Fruit fly (Drosophila melanogaster) whole organism, embryonic: ENCODE results near the gene Vajk1.

Experiments
- Antp ChIP-seq: fragments of 200-800 bp; sonication (Bioruptor generic); optimal IDR thresholded peaks from 3 replicates; lab custom pipeline; 2016; ENCODE audit warnings: missing biosample characterization, missing genetic modification characterization
- B-H2 ChIP-seq: fragments of 200-800 bp; sonication (Bioruptor generic); optimal IDR thresholded peaks from 2 replicates; lab custom pipeline; 2018; ENCODE audit warnings: missing biosample characterization, mild to moderate bottlenecking, missing genetic modification characterization
- CG10147 ChIP-seq: fragments of 200-800 bp; sonication (Bioruptor generic); optimal IDR thresholded peaks from 2 replicates; lab custom pipeline; 2019; ENCODE audit warnings: missing biosample characterization, mild to moderate bottlenecking, missing genetic modification characterization, moderate library complexity
- CG11695 ChIP-seq: fragments of 200-800 bp; sonication (Bioruptor generic); IDR thresholded peaks from 3 replicates; pipeline ENCODE4 v1.3.6; 2022; ENCODE audit warnings: missing biosample characterization, missing genetic modification characterization
- CG11723 ChIP-seq: fragments of 200-800 bp; sonication (Bioruptor generic); optimal IDR thresholded peaks from 2 replicates; lab custom pipeline; 2017; ENCODE audit warnings: missing biosample characterization, mild to moderate bottlenecking, missing genetic modification characterization
- CG12236 ChIP-seq: fragments of 200-800 bp; sonication (Bioruptor generic); optimal IDR thresholded peaks from 2 replicates; lab custom pipeline; 2016; ENCODE audit warnings: missing biosample characterization, missing genetic modification characterization
- CG12659 ChIP-seq: fragments of 200-800 bp; sonication (Bioruptor generic); optimal IDR thresholded peaks from 3 replicates; lab custom pipeline; 2017; ENCODE audit warnings: mild to moderate bottlenecking, missing biosample characterization, missing genetic modification reagents, missing genetic modification characterization
- CG15479 ChIP-seq: fragments of 200-800 bp; sonication (Bioruptor generic); optimal IDR thresholded peaks from 3 replicates; lab custom pipeline; 2019; ENCODE audit warnings: missing biosample characterization, mild to moderate bottlenecking, missing genetic modification characterization, moderate library complexity
- CG17385 ChIP-seq: fragments of 200-800 bp; sonication (Bioruptor generic); optimal IDR thresholded peaks from 3 replicates; lab custom pipeline; 2018; ENCODE audit warnings: missing biosample characterization, mild to moderate bottlenecking, missing genetic modification characterization
- CG18476 ChIP-seq: fragments of 200-800 bp; sonication (Bioruptor generic); optimal IDR thresholded peaks from 2 replicates; lab custom pipeline; 2016; ENCODE audit warnings: missing biosample characterization, mild to moderate bottlenecking, missing genetic modification characterization
- CG18599 ChIP-seq: fragments of 200-800 bp; sonication (Bioruptor generic); optimal IDR thresholded peaks from 3 replicates; lab custom pipeline; 2017; ENCODE audit warnings: missing biosample characterization, missing genetic modification characterization, mild to moderate bottlenecking, moderate library complexity, missing genetic modification reagents
- CG2889 ChIP-seq: fragments of 200-800 bp; sonication (Bioruptor generic); IDR thresholded peaks from 3 replicates; pipeline ENCODE4 v1.3.6; 2022; ENCODE audit warnings: missing biosample characterization, missing genetic modification characterization
- CG30020 ChIP-seq: fragments of 200-800 bp; optimal IDR thresholded peaks from 2 replicates; lab custom pipeline; 2019; ENCODE audit warnings: missing biosample characterization, mild to moderate bottlenecking, missing genetic modification characterization, moderate library complexity
- CG31365 ChIP-seq: fragments of 200-800 bp; sonication (Bioruptor generic); optimal IDR thresholded peaks from 2 replicates; lab custom pipeline; 2018; ENCODE audit warnings: missing biosample characterization, mild to moderate bottlenecking, missing genetic modification characterization
- CG3281 ChIP-seq: fragments of 200-800 bp; sonication (Bioruptor generic); optimal IDR thresholded peaks from 3 replicates; lab custom pipeline; 2017; ENCODE audit warnings: missing biosample characterization, mild to moderate bottlenecking, missing genetic modification characterization
- CG6175 ChIP-seq: fragments of 200-800 bp; sonication (Bioruptor generic); IDR thresholded peaks from 3 replicates; pipeline ENCODE4 v1.3.6; 2022; ENCODE audit warnings: missing biosample characterization, missing genetic modification characterization
- CG6654 ChIP-seq: fragments of 200-800 bp; sonication (Bioruptor generic); optimal IDR thresholded peaks from 2 replicates; lab custom pipeline; 2017; ENCODE audit warnings: missing biosample characterization, mild to moderate bottlenecking, missing genetic modification characterization
- CG7928 ChIP-seq: fragments of 200-800 bp; sonication (Bioruptor generic); optimal IDR thresholded peaks from 2 replicates; lab custom pipeline; 2017; ENCODE audit warnings: missing biosample characterization, mild to moderate bottlenecking, missing genetic modification characterization
- CG8388 ChIP-seq: fragments of 200-800 bp; sonication (Bioruptor generic); optimal IDR thresholded peaks from 2 replicates; lab custom pipeline; 2019; ENCODE audit warnings: missing biosample characterization, mild to moderate bottlenecking, missing genetic modification characterization, moderate library complexity
- Chrac-16 ChIP-seq: fragments of 200-800 bp; sonication (Bioruptor generic); optimal IDR thresholded peaks from 3 replicates; lab custom pipeline; 2016; ENCODE audit warnings: missing biosample characterization, missing genetic modification characterization
- CoRest ChIP-seq: fragments of 200-800 bp; sonication (Bioruptor generic); optimal IDR thresholded peaks from 3 replicates; lab custom pipeline; 2018; ENCODE audit warnings: missing biosample characterization, mild to moderate bottlenecking, missing genetic modification characterization, moderate library complexity
- Dip3 ChIP-seq: fragments of 200-800 bp; sonication (Bioruptor generic); optimal IDR thresholded peaks from 3 replicates; lab custom pipeline; 2016; ENCODE audit warnings: missing biosample characterization, missing genetic modification characterization
- Fer3 ChIP-seq: fragments of 200-800 bp; sonication (Bioruptor generic); optimal IDR thresholded peaks from 2 replicates; lab custom pipeline; 2018; ENCODE audit warnings: missing biosample characterization, mild to moderate bottlenecking, missing genetic modification characterization, moderate library complexity
- HLH4C ChIP-seq: fragments of 200-800 bp; sonication (Bioruptor generic); IDR thresholded peaks from 3 replicates; pipeline ENCODE4 v1.3.6; 2022; ENCODE audit warnings: missing biosample characterization, missing genetic modification characterization; ENCODE audit not compliant: partially characterized antibody
- HLH54F ChIP-seq: fragments of 200-800 bp; sonication (Bioruptor generic); optimal IDR thresholded peaks from 3 replicates; lab custom pipeline; 2016; ENCODE audit warnings: missing biosample characterization, missing genetic modification characterization
- Kr ChIP-seq: fragments of 200-800 bp; sonication (Bioruptor generic); optimal IDR thresholded peaks from 2 replicates; lab custom pipeline; 2017; ENCODE audit warnings: missing biosample characterization, mild to moderate bottlenecking, missing genetic modification characterization
- Mad ChIP-seq: fragments of 200-800 bp; sonication (Bioruptor generic); optimal IDR thresholded peaks from 2 replicates; lab custom pipeline; 2016; ENCODE audit warnings: missing biosample characterization, missing genetic modification characterization
- Mes4 ChIP-seq: fragments of 200-800 bp; sonication (Bioruptor generic); optimal IDR thresholded peaks from 2 replicates; lab custom pipeline; 2016; ENCODE audit warnings: missing biosample characterization, missing genetic modification characterization
- Sry-δ ChIP-seq: fragments of 200-800 bp; sonication (Bioruptor generic); optimal IDR thresholded peaks from 2 replicates; lab custom pipeline; 2016; ENCODE audit warnings: missing biosample characterization, missing genetic modification characterization
- Xrp1 ChIP-seq: fragments of 200-800 bp; sonication (Bioruptor generic); IDR thresholded peaks from 2 replicates; pipeline ENCODE4 v1.3.6; 2022; ENCODE audit warnings: missing biosample characterization, missing genetic modification characterization
- ac ChIP-seq: fragments of 200-800 bp; sonication (Bioruptor generic); optimal IDR thresholded peaks from 3 replicates; lab custom pipeline; 2017; ENCODE audit warnings: missing biosample characterization, mild to moderate bottlenecking, missing genetic modification characterization
- ap ChIP-seq: fragments of 200-800 bp; sonication (Bioruptor generic); IDR thresholded peaks from 2 replicates; pipeline ENCODE4 v1.3.6; 2022; ENCODE audit warnings: missing biosample characterization, missing genetic modification characterization
- crp ChIP-seq, 2 experiments: fragments of 200-800 bp; sonication (Bioruptor generic); optimal IDR thresholded peaks; 2 replicates in 1 of 2; 3 replicates in 1 of 2; lab custom pipeline; 2017; ENCODE audit warnings: missing biosample characterization in 2 of 2, missing genetic modification characterization in 2 of 2, mild to moderate bottlenecking in 1 of 2, moderate library complexity in 1 of 2
- fd96Cb ChIP-seq: fragments of 200-800 bp; sonication (Bioruptor generic); optimal IDR thresholded peaks from 2 replicates; lab custom pipeline; 2018; ENCODE audit warnings: missing biosample characterization, mild to moderate bottlenecking, missing genetic modification characterization, moderate library complexity
- ftz-f1 ChIP-seq: fragments of 200-800 bp; sonication (Bioruptor generic); optimal IDR thresholded peaks from 2 replicates; lab custom pipeline; 2016; ENCODE audit warnings: missing biosample characterization, missing genetic modification characterization
- gcm2 ChIP-seq: fragments of 200-800 bp; sonication (Bioruptor generic); optimal IDR thresholded peaks from 2 replicates; lab custom pipeline; 2016; ENCODE audit warnings: missing biosample characterization, missing genetic modification characterization
- grau ChIP-seq: fragments of 200-800 bp; optimal IDR thresholded peaks from 3 replicates; lab custom pipeline; 2019; ENCODE audit warnings: missing biosample characterization, mild to moderate bottlenecking, missing genetic modification characterization, moderate library complexity
- lab ChIP-seq: fragments of 200-800 bp; sonication (Bioruptor generic); optimal IDR thresholded peaks from 3 replicates; lab custom pipeline; 2017; ENCODE audit warnings: missing biosample characterization, missing genetic modification characterization, mild to moderate bottlenecking, moderate library complexity, missing genetic modification reagents
- lmd ChIP-seq: fragments of 200-800 bp; sonication (Bioruptor generic); IDR thresholded peaks from 2 replicates; pipeline ENCODE4 v1.3.6; 2022; ENCODE audit warnings: missing biosample characterization, missing genetic modification characterization
- lola ChIP-seq, 3 experiments: fragments of >200 bp in 2 of 3; fragments of 200-800 bp in 1 of 3; sonication (Bioruptor generic) in 1 of 3; optimal IDR thresholded peaks; 2 replicates each; lab custom pipeline; 2017 to 2019; ENCODE audit warnings: missing biosample characterization in 3 of 3, missing genetic modification characterization in 3 of 3, mild to moderate bottlenecking in 1 of 3, moderate library complexity in 1 of 3
- lov ChIP-seq, 2 experiments: fragments of 200-800 bp in 1 of 2; fragments of >200 bp in 1 of 2; sonication (Bioruptor generic) in 1 of 2; IDR thresholded peaks in 1 of 2; optimal IDR thresholded peaks in 1 of 2; 2 replicates in 1 of 2; 3 replicates in 1 of 2; pipeline versions ENCODE4 v1.3.6 to Lab custom; 2017 to 2022; ENCODE audit warnings: missing biosample characterization in 1 of 2, missing genetic modification characterization in 1 of 2
- pb ChIP-seq: fragments of 200-800 bp; sonication (Bioruptor generic); optimal IDR thresholded peaks from 3 replicates; lab custom pipeline; 2016; ENCODE audit warnings: missing biosample characterization, missing genetic modification characterization
- prd ChIP-seq, 3 experiments: fragments of >200 bp in 2 of 3; fragments of 200-800 bp in 1 of 3; sonication (Bioruptor generic) in 1 of 3; optimal IDR thresholded peaks in 2 of 3; IDR thresholded peaks in 1 of 3; 2 replicates in 2 of 3; 3 replicates in 1 of 3; pipeline versions ENCODE4 v1.3.6 to Lab custom; 2017 to 2022; ENCODE audit warnings: missing biosample characterization in 1 of 3, missing genetic modification characterization in 1 of 3
- run ChIP-seq: fragments of 200-800 bp; sonication (Bioruptor generic); optimal IDR thresholded peaks from 3 replicates; lab custom pipeline; 2018; ENCODE audit warnings: missing biosample characterization, mild to moderate bottlenecking, missing genetic modification characterization
- sens ChIP-seq: fragments of 200-800 bp; sonication (Bioruptor generic); peaks from one replicate; lab custom pipeline; 2016; ENCODE audit warnings: missing biosample characterization, missing genetic modification characterization
- sens-2 ChIP-seq: fragments of 200-800 bp; sonication (Bioruptor generic); IDR thresholded peaks from 2 replicates; pipeline ENCODE4 v1.3.6; 2022; ENCODE audit warnings: missing biosample characterization, missing genetic modification characterization
- sna ChIP-seq: fragments of 200-800 bp; sonication (Bioruptor generic); IDR thresholded peaks from 2 replicates; pipeline ENCODE4 v1.3.6; 2022; ENCODE audit warnings: missing biosample characterization, missing genetic modification characterization; ENCODE audit not compliant: partially characterized antibody
- sqz ChIP-seq: fragments of 200-800 bp; sonication (Bioruptor generic); optimal IDR thresholded peaks from 3 replicates; lab custom pipeline; 2018; ENCODE audit warnings: missing biosample characterization, mild to moderate bottlenecking, missing genetic modification characterization
- twi ChIP-seq: fragments of 200-800 bp; optimal IDR thresholded peaks from 2 replicates; lab custom pipeline; 2019; ENCODE audit warnings: missing biosample characterization, mild to moderate bottlenecking, missing genetic modification characterization, moderate library complexity

Vajk1 gene

dm6 chr2L:13893439-13893838 lies 29.9 kb downstream of the Vajk1 start (continued):
- TF ChIP-seq CoRest (tag; lab: Kevin White, UChicago) (no peak), CG18599 (GFP tag; lab: Kevin White, UChicago) (peak; percentile 59), CG2889 (GFP tag; lab: Robert Waterston, UW) (no peak), CG31365 (tag; lab: Kevin White, UChicago) (no peak), sens (peak; percentile 52), lab (GFP tag; lab: Kevin White, UChicago) (no peak), CG7928 (GFP tag; lab: Kevin White, UChicago) (no peak), sna (GFP tag; lab: Robert Waterston, UW) (no peak), B-H2 (GFP tag; lab: Kevin White, UChicago) (no peak), HLH54F (GFP tag; lab: Kevin White, UChicago) (no peak), CG6654 (GFP tag; lab: Kevin White, UChicago) (no peak), CG3281 (no peak), twi (tag; lab: Kevin White, UChicago) (no peak), grau (tag; lab: Kevin White, UChicago) (peak; percentile 12), Mes4 (GFP tag; lab: Kevin White, UChicago) (no peak), CG8388 (GFP tag; lab: Kevin White, UChicago) (peak; percentile 28), Fer3 (no peak), fd96Cb (tag; lab: Kevin White, UChicago) (peak; percentile 41), prd (optimal IDR thresholded peaks at IDR 0.05; lab: Kevin White, UChicago) (no peak), prd (GFP tag; IDR thresholded peaks at IDR 0.05; lab: Robert Waterston, UW) (peak; percentile 25; the same call in 2 of the 3 replicates), ac (GFP tag; lab: Kevin White, UChicago) (no peak), CG30020 (tag; lab: Kevin White, UChicago) (no peak), Mad (GFP tag; lab: Kevin White, UChicago) (no peak), CG11695 (GFP tag; lab: Robert Waterston, UW) (peak; percentile 41; the same call in 1 of the 3 replicates), Antp (GFP tag; lab: Kevin White, UChicago) (no peak), lmd (peak; percentile 16; the same call in 1 of the 2 replicates), CG17385 (no peak), lov (optimal IDR thresholded peaks at IDR 0.05; lab: Kevin White, UChicago) (no peak), lov (GFP tag; IDR thresholded peaks at IDR 0.05; lab: Robert Waterston, UW) (no peak), CG12659 (GFP tag; lab: Kevin White, UChicago) (no peak), HLH4C (GFP tag; lab: Robert Waterston, UW) (no peak), CG15479 (GFP tag; lab: Kevin White, UChicago) (no peak), CG10147 (GFP tag; lab: Kevin White, UChicago) (no peak), run (tag; lab: Kevin White, UChicago) (no peak), gcm2 (GFP tag; lab: Kevin White, UChicago) (no peak), CG6175 (no peak), ap (no peak), ftz-f1 (GFP tag; lab: Kevin White, UChicago) (no peak), CG12236 (GFP tag; lab: Kevin White, UChicago) (no peak), sqz (GFP tag; lab: Kevin White, UChicago) (no peak), Sry-δ (GFP tag; lab: Kevin White, UChicago) (no peak), sens-2 (GFP tag; lab: Robert Waterston, UW) (no peak), pb (GFP tag; lab: Kevin White, UChicago) (no peak), CG11723 (GFP tag; lab: Kevin White, UChicago) (no peak), Kr (GFP tag; lab: Kevin White, UChicago) (no peak), CG18476 (GFP tag; lab: Kevin White, UChicago) (no peak), crp (GFP tag; optimal IDR thresholded peaks at IDR 0.05; lab: Kevin White, UChicago) (no peak), Xrp1 (GFP tag; lab: Robert Waterston, UW) (peak; percentile 43; the same call in 1 of the 2 replicates), Chrac-16 (GFP tag; lab: Kevin White, UChicago) (no peak), Dip3 (no peak), lola (GFP tag; optimal IDR thresholded peaks at IDR 0.05; lab: Kevin White, UChicago) (peak in 1 of 3 experiments; percentile 29)
